Fruit fly (Drosophila melanogaster): Measurements from ENCODE around the gene sim.

The sim gene

DNA sequence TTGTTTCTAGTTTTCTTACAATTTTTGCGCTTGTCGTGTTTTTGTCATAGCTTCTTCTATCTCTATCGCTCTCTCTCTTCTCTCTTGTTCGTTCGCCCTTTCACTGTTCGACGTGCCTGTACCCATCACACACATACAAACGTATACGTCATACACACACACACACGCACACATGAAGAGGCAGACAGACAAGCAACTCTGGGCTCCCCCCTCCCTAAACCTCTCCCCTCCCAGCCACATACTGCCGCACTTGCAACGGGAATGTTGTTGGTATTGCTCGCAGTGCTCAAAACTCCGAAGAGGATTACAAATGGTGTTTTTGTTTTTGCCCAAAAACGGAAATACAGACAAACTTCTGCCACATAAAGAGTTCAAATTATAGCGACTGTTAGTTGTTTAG is 44.6 kb upstream of the sim start:
- TF ChIP-seq CG33017 (tag; optimal IDR thresholded peaks at IDR 0.05) (no peak), pad (GFP tag; optimal IDR thresholded peaks at IDR 0.05) (peak; percentile 43), cnc (optimal IDR thresholded peaks at IDR 0.05) (no peak), ovo (GFP tag; optimal IDR thresholded peaks at IDR 0.05) (no peak), Crg-1 (GFP tag; optimal IDR thresholded peaks at IDR 0.05) (no peak), CG11617 (GFP tag; optimal IDR thresholded peaks at IDR 0.05) (no peak), CG14711 (tag; optimal IDR thresholded peaks at IDR 0.05) (no peak), Hr96 (GFP tag; optimal IDR thresholded peaks at IDR 0.05) (no peak)

DNA sequence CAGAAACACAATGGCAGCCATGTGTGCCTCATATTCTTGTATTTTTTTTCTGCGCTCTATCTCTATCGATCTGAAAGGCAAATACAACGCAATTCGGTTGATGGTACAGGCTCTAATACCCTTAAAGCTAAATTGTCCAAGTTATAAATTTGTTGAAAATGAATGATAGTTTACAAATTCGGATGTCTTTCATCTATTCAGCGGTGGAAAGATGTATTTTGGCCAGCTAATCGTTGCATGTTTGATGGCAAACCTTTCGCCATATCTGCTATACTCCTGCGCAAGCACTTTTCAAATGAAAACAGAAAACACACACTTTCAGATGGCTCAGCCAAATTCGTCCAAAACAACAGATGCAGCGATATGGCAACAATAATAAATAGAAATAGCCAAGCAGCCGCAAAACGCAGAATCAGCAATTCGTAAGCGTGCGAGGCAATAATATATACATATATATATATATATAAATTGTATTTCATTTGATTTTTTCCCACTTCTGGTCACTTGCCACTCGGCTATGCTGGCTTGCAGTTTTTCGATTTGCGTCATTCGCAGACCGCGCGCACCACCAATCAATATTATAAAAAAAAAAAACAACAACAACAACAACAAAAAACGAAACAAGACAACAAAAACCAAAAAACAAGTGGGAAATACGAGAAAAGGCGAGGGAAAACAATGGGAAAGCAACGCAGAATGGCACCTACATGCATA is 43.2 kb upstream of the sim start:
- TF ChIP-seq CG33017 (tag; optimal IDR thresholded peaks at IDR 0.05) (no peak), tj (GFP tag; optimal IDR thresholded peaks at IDR 0.05) (peak; percentile 96), CG14711 (tag; optimal IDR thresholded peaks at IDR 0.05) (peak; percentile 23), CG1620 (GFP tag; optimal IDR thresholded peaks at IDR 0.05) (no peak), kay (GFP tag; ENCODE audit: borderline replicate concordance) (peak; percentile 89)

DNA sequence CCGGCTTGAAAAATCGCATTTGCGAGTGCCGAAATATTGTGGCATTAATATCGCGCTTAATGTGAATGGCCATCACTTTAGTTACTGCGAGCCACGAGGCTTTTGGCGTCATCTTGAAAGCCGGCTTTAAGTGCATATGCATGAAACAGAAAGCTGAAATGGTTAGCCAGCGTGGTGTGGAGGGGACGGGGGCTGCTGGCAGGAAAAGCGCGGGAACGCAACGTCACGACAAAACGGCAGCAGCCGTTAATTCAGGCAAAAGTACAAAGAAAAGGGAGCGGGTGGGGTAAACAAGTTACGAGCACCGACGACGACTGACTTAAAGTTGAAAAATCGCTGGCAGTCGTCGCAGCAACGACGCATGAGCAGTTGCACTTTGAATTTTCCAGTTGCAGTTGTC is 42.2 kb upstream of the sim start:
- no peak for TF ChIP-seq Hr96 (GFP tag; optimal IDR thresholded peaks at IDR 0.05)
- no peak for TF ChIP-seq Crg-1 (GFP tag; optimal IDR thresholded peaks at IDR 0.05)
- no peak for TF ChIP-seq toe (GFP tag; optimal IDR thresholded peaks at IDR 0.05)

DNA sequence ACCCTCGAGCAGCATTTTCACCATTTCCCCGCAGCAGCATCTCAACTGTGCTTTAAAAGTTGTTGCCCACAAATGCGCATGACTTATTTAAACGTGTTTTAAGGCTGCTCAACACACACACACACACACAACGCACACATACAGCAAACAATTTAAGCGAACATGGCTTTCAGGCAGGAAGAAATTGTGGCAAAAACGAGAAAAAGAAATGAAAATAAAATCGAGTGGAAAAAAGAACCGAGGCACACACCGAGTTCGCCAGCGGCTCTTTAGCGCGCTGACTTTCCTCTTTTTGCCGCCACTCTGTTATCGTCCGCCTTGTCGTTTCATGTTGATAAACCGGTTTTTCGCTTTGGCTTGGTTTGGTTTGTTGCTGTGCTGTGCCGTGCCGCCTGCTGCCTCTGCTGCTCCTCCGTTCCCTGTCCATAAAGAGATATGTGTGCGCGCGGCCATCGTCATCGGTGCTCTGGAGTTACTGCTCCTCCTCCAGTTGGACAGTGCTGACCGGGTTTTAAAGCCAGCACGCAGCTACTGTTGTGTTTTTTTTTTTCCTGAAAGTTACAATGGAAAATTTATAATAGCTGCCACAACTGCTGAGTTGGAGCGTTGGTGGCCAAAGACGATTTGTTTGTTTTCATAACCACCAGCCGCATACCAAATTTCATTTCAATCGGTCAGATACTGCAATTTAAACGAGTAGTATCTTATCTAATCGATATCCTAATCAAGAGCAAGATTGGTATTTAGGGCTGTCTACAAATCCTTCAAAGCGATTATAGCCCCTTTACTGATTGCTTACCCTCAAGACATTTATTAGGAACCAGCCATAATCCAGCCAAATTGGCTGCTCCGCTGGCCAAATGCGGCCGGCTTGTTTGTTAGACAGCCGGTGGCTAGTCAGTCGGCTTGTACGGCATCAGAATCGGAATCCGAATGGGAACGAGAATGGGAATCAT is 41.5 kb upstream of the sim start:
- TF ChIP-seq kay (GFP tag; ENCODE audit: borderline replicate concordance) (peak; percentile 67), CG1620 (GFP tag; optimal IDR thresholded peaks at IDR 0.05) (no peak), toe (GFP tag; optimal IDR thresholded peaks at IDR 0.05) (no peak), ovo (GFP tag; optimal IDR thresholded peaks at IDR 0.05) (peak; percentile 15), CG12768 (GFP tag; optimal IDR thresholded peaks at IDR 0.05) (peak; percentile 21)

DNA sequence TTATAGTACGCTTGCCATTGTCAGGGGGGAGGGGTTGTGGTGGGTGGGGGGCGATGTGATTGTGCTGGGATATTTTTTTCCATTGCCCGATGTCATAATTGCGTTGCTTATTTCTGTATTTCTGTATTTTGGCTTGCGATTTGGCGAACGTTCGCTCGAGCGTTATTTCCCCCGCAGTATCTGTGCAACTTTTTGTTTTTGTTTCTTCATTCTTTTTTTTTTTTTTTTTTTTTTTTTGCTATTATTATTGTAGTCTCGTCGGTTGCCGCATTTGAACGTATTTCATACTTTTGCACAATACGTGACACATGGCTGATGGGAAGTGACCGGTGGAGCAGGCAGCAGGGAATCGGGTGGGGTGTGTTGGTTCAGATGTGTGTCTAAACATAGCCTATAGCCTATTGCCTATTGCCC is 39.9 kb upstream of the sim start:
- peak; percentile 40 for TF ChIP-seq tj (GFP tag; optimal IDR thresholded peaks at IDR 0.05)
- peak; percentile 91 for TF ChIP-seq kay (GFP tag; ENCODE audit: borderline replicate concordance)
- no peak for TF ChIP-seq bab1 (GFP tag; optimal IDR thresholded peaks at IDR 0.05)
- TF ChIP-seq CG7045 (GFP tag; optimal IDR thresholded peaks at IDR 0.05) = no peak
- no peak for TF ChIP-seq pad (GFP tag; optimal IDR thresholded peaks at IDR 0.05)
- no peak for TF ChIP-seq CG5204 (GFP tag; optimal IDR thresholded peaks at IDR 0.05)
- no peak for TF ChIP-seq toe (GFP tag; optimal IDR thresholded peaks at IDR 0.05)
- TF ChIP-seq CG14711 (tag; optimal IDR thresholded peaks at IDR 0.05) = no peak
- TF ChIP-seq CG33017 (tag; optimal IDR thresholded peaks at IDR 0.05) = no peak
- peak; percentile 90 for TF ChIP-seq cic (GFP tag; optimal IDR thresholded peaks at IDR 0.05)
- TF ChIP-seq CG11617 (GFP tag; optimal IDR thresholded peaks at IDR 0.05) = peak; percentile 8
- TF ChIP-seq CG1620 (GFP tag; optimal IDR thresholded peaks at IDR 0.05) = no peak
- TF ChIP-seq CG12768 (GFP tag; optimal IDR thresholded peaks at IDR 0.05) = peak; percentile 47
- TF ChIP-seq Mnt (GFP tag; optimal IDR thresholded peaks at IDR 0.05) = peak; percentile 65

DNA sequence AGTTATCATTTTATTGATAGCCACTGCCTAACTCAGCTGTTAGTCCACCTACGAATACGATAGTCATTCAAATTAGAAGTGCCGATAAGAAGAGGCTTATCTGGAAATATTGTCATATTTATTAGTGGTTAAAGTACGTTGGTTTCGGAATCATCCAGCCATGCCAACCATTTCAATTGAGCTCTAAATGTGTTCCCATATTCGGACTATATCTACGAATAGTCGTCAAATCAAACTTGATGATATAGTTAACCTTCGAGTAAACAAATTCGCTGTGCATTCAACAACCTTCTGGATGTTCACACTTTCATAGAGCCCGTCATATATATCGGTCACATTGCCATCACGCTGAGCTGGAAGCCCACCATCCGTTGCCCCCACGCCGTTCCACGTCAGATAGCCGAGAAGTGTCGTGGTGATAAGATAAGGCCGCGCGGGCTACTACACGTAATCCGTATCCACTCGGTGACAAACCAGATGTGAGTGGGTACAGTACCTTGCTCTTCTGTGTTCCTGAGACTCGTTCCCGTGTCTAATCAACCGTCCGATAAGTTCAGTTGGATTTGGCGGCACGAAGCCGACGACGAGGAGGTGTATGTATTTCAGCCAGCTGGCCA is 39.2 kb upstream of the sim start:
- TF ChIP-seq cic (GFP tag; optimal IDR thresholded peaks at IDR 0.05) (peak; percentile 42), CG11617 (GFP tag; optimal IDR thresholded peaks at IDR 0.05) (no peak), Mnt (GFP tag; optimal IDR thresholded peaks at IDR 0.05) (peak; percentile 36), tj (GFP tag; optimal IDR thresholded peaks at IDR 0.05) (no peak), CG33017 (tag; optimal IDR thresholded peaks at IDR 0.05) (peak; percentile 19), ovo (GFP tag; optimal IDR thresholded peaks at IDR 0.05) (peak; percentile 5), toe (GFP tag; optimal IDR thresholded peaks at IDR 0.05) (no peak)

DNA sequence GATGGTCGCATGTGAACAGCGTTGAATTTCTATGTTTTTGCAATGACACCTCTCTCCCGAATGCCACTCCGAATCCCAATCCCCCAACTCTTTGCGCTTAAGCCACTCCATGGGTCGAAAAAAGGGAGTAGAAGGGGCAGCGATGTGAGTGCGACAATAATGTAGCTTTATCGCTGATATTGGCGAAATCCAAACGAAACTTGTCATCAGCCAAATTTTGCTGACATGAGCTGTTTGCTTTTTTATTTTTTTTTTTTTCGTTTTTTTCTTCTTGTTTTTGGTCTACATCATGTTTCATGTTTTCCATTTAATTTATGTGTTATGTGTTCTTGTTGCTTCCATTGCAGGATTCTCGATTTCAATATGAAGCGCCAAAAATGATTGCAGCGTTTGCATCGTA is 38.6 kb upstream of the sim start:
- TF ChIP-seq tj (GFP tag; optimal IDR thresholded peaks at IDR 0.05) (peak; percentile 99), Crg-1 (GFP tag; optimal IDR thresholded peaks at IDR 0.05) (no peak)

Measured in whole organism, adult.